Fruit fly (Drosophila melanogaster): ENCODE data around the gene CG14011.
A peak's percentile ranks its signal among the peaks of the same experiment; 100 is the strongest.

Gene CG14011

dm6 chr2L:5554818-5555217 is 26.1 kb downstream of the CG14011 start, which contains the start of gene GluRIIA (continued):
- no peak for TF ChIP-seq Dad (GFP tag; optimal IDR thresholded peaks at IDR 0.05)
- no peak for TF ChIP-seq p53 (GFP tag; optimal IDR thresholded peaks at IDR 0.05)
- no peak for TF ChIP-seq Chrac-16 (GFP tag; optimal IDR thresholded peaks at IDR 0.05)
- no peak for TF ChIP-seq crol (GFP tag; IDR thresholded peaks at IDR 0.05)
- no peak for TF ChIP-seq CG13894 (tag; optimal IDR thresholded peaks at IDR 0.05)
- no peak for TF ChIP-seq CG2678 (tag; optimal IDR thresholded peaks at IDR 0.05)
- no peak for TF ChIP-seq wek (GFP tag; optimal IDR thresholded peaks at IDR 0.05)
- TF ChIP-seq bab2 (GFP tag; optimal IDR thresholded peaks at IDR 0.05), result no peak
- TF ChIP-seq CoRest (tag; optimal IDR thresholded peaks at IDR 0.05), result no peak
- TF ChIP-seq twi (tag; optimal IDR thresholded peaks at IDR 0.05), result no peak
- TF ChIP-seq mam (GFP tag; optimal IDR thresholded peaks at IDR 0.05), result no peak
- no peak for TF ChIP-seq CG30020 (tag; optimal IDR thresholded peaks at IDR 0.05)
- peak; percentile 84 for TF ChIP-seq sr (GFP tag; IDR thresholded peaks at IDR 0.05)
- TF ChIP-seq Jarid2 (GFP tag; optimal IDR thresholded peaks at IDR 0.05), result peak; percentile 21
- no peak for TF ChIP-seq Atf6 (GFP tag; IDR thresholded peaks at IDR 0.05)
- no peak for TF ChIP-seq CG31224 (GFP tag; IDR thresholded peaks at IDR 0.05)
- no peak for TF ChIP-seq toy (GFP tag; IDR thresholded peaks at IDR 0.05)
- no peak for TF ChIP-seq Poxn (GFP tag; IDR thresholded peaks at IDR 0.05)
- no peak for TF ChIP-seq Atf3 (GFP tag; optimal IDR thresholded peaks at IDR 0.05)
- TF ChIP-seq CG3995 (GFP tag; optimal IDR thresholded peaks at IDR 0.05), result no peak
- no peak for TF ChIP-seq chm (GFP tag; IDR thresholded peaks at IDR 0.05)
- no peak for TF ChIP-seq Hr39 (optimal IDR thresholded peaks at IDR 0.05)
- TF ChIP-seq CG18599 (GFP tag; optimal IDR thresholded peaks at IDR 0.05), result no peak
- no peak for TF ChIP-seq Aef1 (GFP tag; IDR thresholded peaks at IDR 0.05)
- TF ChIP-seq Trl (optimal IDR thresholded peaks at IDR 0.05), result peak; percentile 10 to 34
- no peak for TF ChIP-seq Trl (GFP tag; optimal IDR thresholded peaks at IDR 0.05)

dm6 chr2L:5553750-5554149 is 27.2 kb downstream of the CG14011 start, which contains the start of the genes CG14013 and CG14017:
Gene CG14013 (minus strand): TSS chr2L:5553850.
Gene CG14017 (plus strand): TSS chr2L:5553897.
- TF ChIP-seq hth (optimal IDR thresholded peaks at IDR 0.05) (no peak), vfl (GFP tag; optimal IDR thresholded peaks at IDR 0.05) (no peak), CG4707 (GFP tag; optimal IDR thresholded peaks at IDR 0.05) (no peak), pros (GFP tag; optimal IDR thresholded peaks at IDR 0.05) (no peak), schlank (tag; optimal IDR thresholded peaks at IDR 0.05) (no peak), CG8388 (GFP tag; optimal IDR thresholded peaks at IDR 0.05) (no peak), dm (GFP tag; optimal IDR thresholded peaks at IDR 0.05) (no peak), tgo (GFP tag; IDR thresholded peaks at IDR 0.05) (no peak), NC2β (GFP tag; optimal IDR thresholded peaks at IDR 0.05) (no peak), gem (tag; optimal IDR thresholded peaks at IDR 0.05) (no peak), Hmx (GFP tag; optimal IDR thresholded peaks at IDR 0.05) (no peak), Sox100B (GFP tag; optimal IDR thresholded peaks at IDR 0.05) (no peak), Trl (optimal IDR thresholded peaks at IDR 0.05) (no peak), Trl (GFP tag; optimal IDR thresholded peaks at IDR 0.05) (no peak), dmrt11E (tag; optimal IDR thresholded peaks at IDR 0.05) (no peak), CG6175 (GFP tag; IDR thresholded peaks at IDR 0.05) (no peak), knrl (GFP tag; IDR thresholded peaks at IDR 0.05; ENCODE audit: partially characterized antibody) (no peak), CG14014 (GFP tag; IDR thresholded peaks at IDR 0.05) (no peak), tna (GFP tag; IDR thresholded peaks at IDR 0.05; ENCODE audit: partially characterized antibody) (no peak), CG4360 (GFP tag; IDR thresholded peaks at IDR 0.05) (no peak), CG2889 (GFP tag; IDR thresholded peaks at IDR 0.05) (no peak)
